Worm (Caenorhabditis elegans): Measurements from ENCODE around the gene ZK930.6.

ce11 chrII:11845954-11846353 is 37.8 kb upstream of the ZK930.6 start:
- TF ChIP-seq sup-37 (GFP tag; optimal IDR thresholded peaks at IDR 0.05) (no peak), nhr-12 (tag; optimal IDR thresholded peaks at IDR 0.05) (no peak), unc-62 (GFP tag; optimal IDR thresholded peaks at IDR 0.05) (no peak), C34B4.2 (tag; optimal IDR thresholded peaks at IDR 0.05) (no peak), ceh-88 (GFP tag; IDR thresholded peaks at IDR 0.05) (no peak), tbx-2 (tag; optimal IDR thresholded peaks at IDR 0.05) (no peak)
